Worm (Caenorhabditis elegans): ENCODE results near the gene ttr-18.
"Not testable (repeated sequence)": the region's sequence is repeated elsewhere in the genome, so short reads cannot be mapped to it uniquely, and the experiment has no call there.

Gene ttr-18

ce11 chrII:11486698-11487234 lies at the start of gene ttr-18:
Gene ttr-18 (minus strand): TSS chrII:11486748.
- no peak for TF ChIP-seq nhr-12 (tag; optimal IDR thresholded peaks at IDR 0.05)
- peak; percentile 19 for TF ChIP-seq nhr-25 (tag; optimal IDR thresholded peaks at IDR 0.05)
- peak; percentile 13 for TF ChIP-seq sma-3 (GFP tag; optimal IDR thresholded peaks at IDR 0.05)
- TF ChIP-seq ZK546.5 (tag; optimal IDR thresholded peaks at IDR 0.05) = no peak

ce11 chrII:11535924-11536323 lies 49.4 kb upstream of the ttr-18 start:
- TF ChIP-seq nhr-129 (tag; optimal IDR thresholded peaks at IDR 0.05) = no peak
- TF ChIP-seq ceh-16 (tag; optimal IDR thresholded peaks at IDR 0.05) = no peak
- TF ChIP-seq R02D3.7 (tag; optimal IDR thresholded peaks at IDR 0.05) = no peak
- TF ChIP-seq elt-1 (tag; optimal IDR thresholded peaks at IDR 0.05) = no peak
- no peak for TF ChIP-seq gmeb-1 (tag; optimal IDR thresholded peaks at IDR 0.05)
- TF ChIP-seq lin-39 (tag; optimal IDR thresholded peaks at IDR 0.05) = no peak
- TF ChIP-seq nhr-6 (tag; optimal IDR thresholded peaks at IDR 0.05) = no peak
- TF ChIP-seq lin-13 (GFP tag; optimal IDR thresholded peaks at IDR 0.05) = no peak
- TF ChIP-seq ceh-82 (tag; optimal IDR thresholded peaks at IDR 0.05) = no peak
- no peak for TF ChIP-seq aly-2 (tag; optimal IDR thresholded peaks at IDR 0.05)
- no peak for TF ChIP-seq nhr-11 (tag; optimal IDR thresholded peaks at IDR 0.05)

ce11 chrII:11535429-11535828 lies 48.9 kb upstream of the ttr-18 start:
- no peak for TF ChIP-seq gmeb-1 (tag; optimal IDR thresholded peaks at IDR 0.05)
- TF ChIP-seq nhr-6 (tag; optimal IDR thresholded peaks at IDR 0.05) = no peak
- TF ChIP-seq ZK546.5 (tag; optimal IDR thresholded peaks at IDR 0.05) = no peak
- TF ChIP-seq unc-62 (GFP tag; optimal IDR thresholded peaks at IDR 0.05) = no peak
- no peak for TF ChIP-seq crh-2 (tag; optimal IDR thresholded peaks at IDR 0.05)
- TF ChIP-seq ceh-16 (tag; optimal IDR thresholded peaks at IDR 0.05) = no peak
- TF ChIP-seq ztf-4 (tag; optimal IDR thresholded peaks at IDR 0.05) = no peak
- TF ChIP-seq peb-1 (tag; optimal IDR thresholded peaks at IDR 0.05) = no peak
- no peak for TF ChIP-seq elt-1 (tag; optimal IDR thresholded peaks at IDR 0.05)
- TF ChIP-seq nhr-12 (tag; optimal IDR thresholded peaks at IDR 0.05) = no peak
- TF ChIP-seq unc-55 (GFP tag; optimal IDR thresholded peaks at IDR 0.05) = no peak
- TF ChIP-seq sem-4 (tag; optimal IDR thresholded peaks at IDR 0.05) = no peak

ce11 chrII:11534429-11535099 lies 48.0 kb upstream of the ttr-18 start, which contains the start of gene Y62F5A.12:
Gene Y62F5A.12 (minus strand): TSS chrII:11534479.
- TF ChIP-seq sma-9 (GFP tag; optimal IDR thresholded peaks at IDR 0.05) (peak; percentile 88), nhr-25 (tag; optimal IDR thresholded peaks at IDR 0.05) (peak; percentile 52), egl-27 (tag; optimal IDR thresholded peaks at IDR 0.05) (peak; percentile 64), lin-11 (tag; optimal IDR thresholded peaks at IDR 0.05) (peak; percentile 39), Y55F3AM.14 (GFP tag; optimal IDR thresholded peaks at IDR 0.05) (peak; percentile 73), lsy-2 (tag; optimal IDR thresholded peaks at IDR 0.05) (peak; percentile 59 to 81), lin-13 (GFP tag; optimal IDR thresholded peaks at IDR 0.05) (peak; percentile 88), zag-1 (tag; optimal IDR thresholded peaks at IDR 0.05) (peak; percentile 2), nhr-6 (tag; optimal IDR thresholded peaks at IDR 0.05) (peak; percentile 5), C34F6.9 (tag; optimal IDR thresholded peaks at IDR 0.05) (peak; percentile 62), crh-2 (tag; optimal IDR thresholded peaks at IDR 0.05) (peak; percentile 71), ceh-82 (tag; optimal IDR thresholded peaks at IDR 0.05) (peak; percentile 65), sma-3 (GFP tag; optimal IDR thresholded peaks at IDR 0.05) (peak; percentile 94), sem-4 (tag; optimal IDR thresholded peaks at IDR 0.05) (peak; percentile 50), fos-1 (tag; optimal IDR thresholded peaks at IDR 0.05) (peak; percentile 12), nhr-129 (tag; optimal IDR thresholded peaks at IDR 0.05) (peak; percentile 69), ztf-4 (tag; optimal IDR thresholded peaks at IDR 0.05) (peak; percentile 49), unc-55 (GFP tag; optimal IDR thresholded peaks at IDR 0.05) (peak; percentile 68), gmeb-1 (tag; optimal IDR thresholded peaks at IDR 0.05) (peak; percentile 86), mab-5 (tag; optimal IDR thresholded peaks at IDR 0.05) (peak; percentile 5), F13H6.1 (tag; optimal IDR thresholded peaks at IDR 0.05) (peak; percentile 89), mdl-1 (tag; optimal IDR thresholded peaks at IDR 0.05) (peak in 1 of 2 experiments; percentile 58), snpc-4 (tag; optimal IDR thresholded peaks at IDR 0.05) (peak; percentile 10), nhr-21 (tag; optimal IDR thresholded peaks at IDR 0.05) (peak; percentile 54), ZK546.5 (tag; optimal IDR thresholded peaks at IDR 0.05) (peak; percentile 38)
- TF ChIP-seq sma-9 (tag; optimal IDR thresholded peaks at IDR 0.05) = not testable (repeated sequence)

All from whole organism, L2 larva.